Fruit fly (Drosophila melanogaster) whole organism, adult: ENCODE data around the gene CG3436.
A peak's percentile ranks its signal among the peaks of the same experiment; 100 is the strongest.

ENCODE experiments used
- CG12768 ChIP-seq: fragments of 200-800 bp; sonication (Bioruptor generic); optimal IDR thresholded peaks from 2 replicates; lab custom pipeline; 2017; ENCODE audit warnings: missing biosample characterization, missing genetic modification characterization, mild to moderate bottlenecking, moderate library complexity, missing genetic modification reagents
- CG1620 ChIP-seq: fragments of 200-800 bp; sonication (Bioruptor generic); optimal IDR thresholded peaks from 2 replicates; lab custom pipeline; 2016; ENCODE audit warnings: missing biosample characterization, missing genetic modification characterization
- cnc ChIP-seq, 2 experiments: fragments of >200 bp; optimal IDR thresholded peaks; 2 replicates each; lab custom pipeline; 2017
- ovo ChIP-seq: fragments of 200-800 bp; sonication (Bioruptor generic); optimal IDR thresholded peaks from 2 replicates; lab custom pipeline; 2016; ENCODE audit warnings: missing biosample characterization, missing genetic modification characterization
- tj ChIP-seq: fragments of 200-800 bp; sonication (Bioruptor generic); optimal IDR thresholded peaks from 3 replicates; lab custom pipeline; 2017; ENCODE audit warnings: missing biosample characterization, mild to moderate bottlenecking, missing genetic modification characterization, moderate library complexity

DNA sequence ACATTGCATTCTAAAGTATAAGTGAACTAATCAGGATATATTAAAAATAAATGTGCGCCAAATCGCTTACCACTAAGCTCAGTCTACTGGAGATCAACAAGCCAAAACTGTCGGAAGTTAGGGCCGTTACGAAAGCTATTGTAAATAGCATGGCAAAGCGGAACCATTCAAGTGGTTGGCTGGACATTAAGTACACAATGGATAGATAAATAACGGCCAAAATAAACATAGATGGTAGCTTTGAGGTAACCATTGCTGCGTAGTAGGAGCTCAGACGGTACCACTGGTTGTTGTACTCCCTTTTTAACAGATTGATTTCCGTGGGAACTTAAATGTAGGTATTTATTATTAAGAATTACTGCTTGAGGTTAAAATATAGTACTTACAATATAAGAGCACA, 38.1 kb upstream of the CG3436 start:
- TF ChIP-seq CG12768 (no peak), tj (GFP tag; lab: Kevin White, UChicago) (no peak), cnc (optimal IDR thresholded peaks at IDR 0.05; lab: Kevin White, UChicago) (no peak), ovo (GFP tag; lab: Kevin White, UChicago) (peak; percentile 1), CG1620 (GFP tag; lab: Kevin White, UChicago) (no peak)
